Worm (Caenorhabditis elegans) whole organism, L1 larva: ENCODE data around the gene K01A11.1.

ENCODE experiments used
- C04F5.9 ChIP-seq: sonication (generic microtip); optimal IDR thresholded peaks from 2 replicates; lab custom pipeline; 2016; ENCODE audit warnings: missing genetic modification characterization, missing compliant biosample characterization
- Y116A8C.19 ChIP-seq: sonication (generic microtip); optimal IDR thresholded peaks from 2 replicates; lab custom pipeline; 2016; ENCODE audit warnings: missing compliant biosample characterization, missing genetic modification characterization, borderline replicate concordance
- alr-1 ChIP-seq: fragments of 200-800 bp; sonication (Bioruptor generic); optimal IDR thresholded peaks from 2 replicates; lab custom pipeline; 2018; ENCODE audit warnings: borderline replicate concordance, mild to moderate bottlenecking, missing genetic modification characterization, missing compliant biosample characterization
- blmp-1 ChIP-seq: fragments of 150-350 bp; optimal IDR thresholded peaks from 2 replicates; lab custom pipeline; 2014; ENCODE audit warnings: missing biosample characterization, missing genetic modification characterization
- ceh-88 ChIP-seq: fragments of 200-800 bp; sonication (Bioruptor generic); IDR thresholded peaks from 2 replicates; pipeline ENCODE4 v1.3.6; 2022; ENCODE audit warnings: missing genetic modification characterization, missing compliant biosample characterization
- dsc-1 ChIP-seq: sonication (generic microtip); optimal IDR thresholded peaks from 2 replicates; lab custom pipeline; 2016; ENCODE audit warnings: mild to moderate bottlenecking, missing genetic modification characterization, missing compliant biosample characterization
- efl-1 ChIP-seq, 4 experiments: fragments of 150-350 bp; optimal IDR thresholded peaks in 3 of 4; peaks in 1 of 4; 1 replicate in 1 of 4; 2 replicates in 3 of 4; lab custom pipeline; 2014; ENCODE audit warnings: missing biosample characterization in 2 of 4, missing genetic modification characterization in 2 of 4, missing genetic modification reagents in 2 of 4
- efl-3 ChIP-seq: fragments of 200-800 bp; sonication (Bioruptor generic); optimal IDR thresholded peaks from 2 replicates; lab custom pipeline; 2018; ENCODE audit warnings: mild to moderate bottlenecking, missing genetic modification characterization, missing compliant biosample characterization
- egl-13 ChIP-seq: sonication (generic microtip); optimal IDR thresholded peaks from 2 replicates; lab custom pipeline; 2016; ENCODE audit warnings: missing genotype, missing genetic modification reagents, missing genetic modification characterization, missing compliant biosample characterization
- grh-1 ChIP-seq: fragments of 200-800 bp; sonication (Bioruptor generic); IDR thresholded peaks from 2 replicates; pipeline ENCODE4 v1.3.6; 2022; ENCODE audit warnings: missing genetic modification reagents, missing genetic modification characterization, missing compliant biosample characterization
- hlh-4 ChIP-seq: sonication (generic microtip); optimal IDR thresholded peaks from 2 replicates; lab custom pipeline; 2016; ENCODE audit warnings: mild to moderate bottlenecking, missing genetic modification characterization, missing compliant biosample characterization
- lin-14 ChIP-seq: fragments of 200-800 bp; sonication (Bioruptor generic); optimal IDR thresholded peaks from 2 replicates; lab custom pipeline; 2018; ENCODE audit warnings: mild to moderate bottlenecking, missing genetic modification characterization, moderate library complexity, missing compliant biosample characterization
- lin-15B ChIP-seq: fragments of 150-350 bp; sonication (generic microtip); optimal IDR thresholded peaks from 3 replicates; lab custom pipeline; 2014; ENCODE audit warnings: missing biosample characterization, missing genetic modification characterization
- lsy-2 ChIP-seq, 2 experiments: fragments of 150-350 bp; optimal IDR thresholded peaks; 2 replicates each; lab custom pipeline; 2014; ENCODE audit warnings: missing biosample characterization in 2 of 2, missing genetic modification characterization in 2 of 2
- mdl-1 ChIP-seq, 2 experiments: fragments of 150-350 bp; optimal IDR thresholded peaks; 2 replicates each; lab custom pipeline; 2014 to 2017; ENCODE audit warnings: missing biosample characterization in 2 of 2, missing genetic modification characterization in 2 of 2, inconsistent platforms in 1 of 2
- nhr-12 ChIP-seq: sonication (generic microtip); optimal IDR thresholded peaks from 2 replicates; lab custom pipeline; 2017; ENCODE audit warnings: missing biosample characterization, missing genetic modification characterization
- nhr-28 ChIP-seq: fragments of 150-350 bp; optimal IDR thresholded peaks from 2 replicates; lab custom pipeline; 2014; ENCODE audit warnings: missing biosample characterization, missing genetic modification characterization
- nhr-76 ChIP-seq: sonication (generic microtip); optimal IDR thresholded peaks from 2 replicates; lab custom pipeline; 2017; ENCODE audit warnings: missing biosample characterization, missing genetic modification characterization
- nhr-84 ChIP-seq: sonication (generic microtip); optimal IDR thresholded peaks from 2 replicates; lab custom pipeline; 2017; ENCODE audit warnings: missing biosample characterization, missing genetic modification characterization
- nhr-85 ChIP-seq: sonication (generic microtip); peaks from one replicate; lab custom pipeline; 2016; ENCODE audit warnings: missing genetic modification characterization, inconsistent platforms, missing compliant biosample characterization
- pqm-1 ChIP-seq: sonication (generic microtip); optimal IDR thresholded peaks from 3 replicates; lab custom pipeline; 2017; ENCODE audit warnings: missing biosample characterization, missing genetic modification characterization
- snpc-4 ChIP-seq: fragments of 150-350 bp; optimal IDR thresholded peaks from 2 replicates; lab custom pipeline; 2014; ENCODE audit warnings: missing biosample characterization, missing genetic modification characterization
- snu-23 ChIP-seq: sonication (generic microtip); optimal IDR thresholded peaks from 2 replicates; lab custom pipeline; 2016; ENCODE audit warnings: missing genetic modification characterization, missing compliant biosample characterization
- sox-4 ChIP-seq: sonication (generic microtip); optimal IDR thresholded peaks from 2 replicates; lab custom pipeline; 2016; ENCODE audit warnings: missing genetic modification characterization, missing compliant biosample characterization
- sptf-1 ChIP-seq: fragments of 150-350 bp; optimal IDR thresholded peaks from 2 replicates; lab custom pipeline; 2014; ENCODE audit warnings: missing biosample characterization, missing genetic modification characterization
- sup-37 ChIP-seq: fragments of 200-800 bp; sonication (Bioruptor generic); optimal IDR thresholded peaks from 2 replicates; lab custom pipeline; 2018; ENCODE audit warnings: mild to moderate bottlenecking, missing genetic modification characterization, missing compliant biosample characterization
- tbx-2 ChIP-seq: sonication (generic microtip); optimal IDR thresholded peaks from 2 replicates; lab custom pipeline; 2016; ENCODE audit warnings: missing genetic modification characterization, missing compliant biosample characterization
- unc-130 ChIP-seq: fragments of 150-350 bp; optimal IDR thresholded peaks from 2 replicates; lab custom pipeline; 2017; ENCODE audit warnings: missing biosample characterization, missing genetic modification characterization, inconsistent platforms
- unc-62 ChIP-seq: fragments of 150-350 bp; optimal IDR thresholded peaks from 2 replicates; lab custom pipeline; 2014; ENCODE audit warnings: missing biosample characterization, missing genetic modification reagents, missing genetic modification characterization
- unc-98 ChIP-seq: fragments of 200-800 bp; sonication (Bioruptor generic); IDR thresholded peaks from 2 replicates; pipeline ENCODE4 v1.3.6; 2022; ENCODE audit warnings: missing genetic modification characterization, missing compliant biosample characterization
- vab-15 ChIP-seq: sonication (generic microtip); optimal IDR thresholded peaks from 2 replicates; lab custom pipeline; 2017; ENCODE audit warnings: missing genotype, mild to moderate bottlenecking, missing genetic modification characterization, missing compliant biosample characterization
- xbp-1 ChIP-seq: sonication (generic microtip); optimal IDR thresholded peaks from 2 replicates; lab custom pipeline; 2016; ENCODE audit warnings: missing genetic modification characterization, missing compliant biosample characterization

Gene K01A11.1

DNA sequence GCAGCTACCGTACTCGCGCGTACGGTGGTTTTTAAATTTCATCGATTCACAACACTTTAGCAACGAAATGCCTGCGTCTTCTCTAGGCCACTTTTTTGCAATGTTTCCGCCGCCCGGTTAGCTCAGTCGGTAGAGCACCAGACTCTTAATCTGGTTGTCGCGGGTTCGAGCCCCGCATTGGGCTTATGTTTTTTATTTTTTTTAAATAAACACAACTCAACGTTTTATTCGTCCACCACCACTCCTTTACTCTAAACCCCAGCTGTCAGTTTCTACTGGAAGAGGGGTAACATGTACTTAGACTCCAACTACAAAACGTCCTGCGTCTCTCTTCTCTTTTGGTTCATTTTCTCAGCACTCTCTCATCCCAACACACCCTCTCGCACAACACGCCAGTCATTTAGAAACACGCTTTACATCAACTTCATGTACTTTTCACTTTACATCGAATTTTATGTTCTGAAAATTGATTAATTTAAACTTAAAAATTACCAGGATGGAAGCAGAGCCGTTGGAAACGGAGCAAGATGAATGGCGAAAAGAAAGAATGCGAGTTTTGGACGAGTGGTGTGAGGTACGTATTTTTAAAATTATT is 41.8 kb downstream of the K01A11.1 start, which contains the start of the genes elmd-1 and hecw-1 (continued):
- peak; percentile 28 for TF ChIP-seq C04F5.9
- no peak for TF ChIP-seq alr-1 (tag; lab: Kevin White, UChicago)
- no peak for TF ChIP-seq sox-4 (tag; lab: Kevin White, UChicago)
- TF ChIP-seq ceh-88 (GFP tag; lab: Robert Waterston, UW) = peak; percentile 25; the same call in 1 of the 2 replicates
- TF ChIP-seq grh-1 (GFP tag; lab: Robert Waterston, UW) = no peak
- no peak for TF ChIP-seq nhr-12 (tag; lab: Kevin White, UChicago)
- TF ChIP-seq sup-37 (GFP tag; lab: Kevin White, UChicago) = no peak
- TF ChIP-seq dsc-1 (tag; lab: Kevin White, UChicago) = peak; percentile 65
- TF ChIP-seq sptf-1 (tag; lab: Kevin White, UChicago) = no peak
- TF ChIP-seq snu-23 (GFP tag; lab: Kevin White, UChicago) = peak; percentile 69
- TF ChIP-seq Y116A8C.19 (tag; lab: Kevin White, UChicago) = no peak
- peak; percentile 66 for TF ChIP-seq lin-14 (GFP tag; lab: Kevin White, UChicago)
- TF ChIP-seq, all 84 proteins: peak for 27

- TF ChIP-seq grh-1 (GFP tag; lab: Robert Waterston, UW) (no peak), nhr-85 (tag; lab: Kevin White, UChicago) (no peak), unc-130 (no peak), nhr-84 (tag; lab: Kevin White, UChicago) (no peak), alr-1 (tag; lab: Kevin White, UChicago) (no peak), nhr-76 (tag; lab: Kevin White, UChicago) (no peak), vab-15 (tag; lab: Kevin White, UChicago) (no peak), blmp-1 (tag; lab: Kevin White, UChicago) (no peak), nhr-28 (tag; lab: Kevin White, UChicago) (no peak), unc-98 (GFP tag; lab: Robert Waterston, UW) (no peak), mdl-1 (tag; optimal IDR thresholded peaks at IDR 0.05; lab: Kevin White, UChicago) (no peak), sup-37 (GFP tag; lab: Kevin White, UChicago) (no peak), egl-13 (tag; lab: Kevin White, UChicago) (no peak), nhr-12 (tag; lab: Kevin White, UChicago) (no peak), snpc-4 (tag; lab: Kevin White, UChicago) (no peak), xbp-1 (tag; lab: Kevin White, UChicago) (no peak), efl-1 (optimal IDR thresholded peaks at IDR 0.05; lab: Kevin White, UChicago) (no peak), efl-1 (GFP tag; optimal IDR thresholded peaks at IDR 0.05 in 1 of 2; lab: Kevin White, UChicago) (no peak), pqm-1 (tag; lab: Kevin White, UChicago) (no peak)
These were observed 48.8 kb downstream of the K01A11.1 start for ce11 chrIII:3382465-3382864.

ce11 chrIII:3381866-3382265 is 49.4 kb downstream of the K01A11.1 start:
- TF ChIP-seq lsy-2 (tag; optimal IDR thresholded peaks at IDR 0.05; lab: Kevin White, UChicago) (no peak), efl-3 (GFP tag; lab: Kevin White, UChicago) (no peak), egl-13 (tag; lab: Kevin White, UChicago) (no peak), unc-62 (GFP tag; lab: Kevin White, UChicago) (no peak), lin-15B (no peak), tbx-2 (peak; percentile 19), nhr-76 (tag; lab: Kevin White, UChicago) (no peak), sptf-1 (tag; lab: Kevin White, UChicago) (no peak), lin-14 (GFP tag; lab: Kevin White, UChicago) (peak; percentile 44), hlh-4 (tag; lab: Kevin White, UChicago) (no peak)
- TF ChIP-seq, all 84 proteins: peak for 2
